Fruit fly (Drosophila melanogaster): ENCODE data around the gene CG3408.

DNA sequence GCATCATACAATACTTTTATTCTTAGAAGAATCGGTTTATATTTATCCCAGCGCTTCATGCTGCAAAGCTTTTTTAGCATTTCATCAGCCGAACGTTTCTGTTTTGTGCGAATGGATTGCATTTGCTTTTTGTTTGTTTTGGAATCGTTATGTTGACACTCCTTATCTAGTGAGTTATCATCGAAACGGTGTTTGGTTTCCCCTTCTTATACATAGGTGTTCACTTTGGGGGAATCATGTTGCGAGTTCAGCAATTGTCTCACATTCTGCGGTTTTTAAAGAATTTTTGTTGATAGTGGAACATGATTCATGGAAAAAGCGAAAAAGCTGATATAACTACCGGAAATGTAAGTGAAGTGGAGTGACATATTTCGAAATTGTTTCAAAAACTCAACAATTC lies 7.1 kb downstream of the CG3408 start:
- no peak for TF ChIP-seq psq (optimal IDR thresholded peaks at IDR 0.05)
- TF ChIP-seq pan (optimal IDR thresholded peaks at IDR 0.05), result no peak

Data from whole organism.